Worm (Caenorhabditis elegans) whole organism, early embryonic: ENCODE data around the gene F56D6.18.

ENCODE experiments used
- B0310.2 ChIP-seq: sonication (generic microtip); optimal IDR thresholded peaks from 2 replicates; lab custom pipeline; 2016; ENCODE audit warnings: mild to moderate bottlenecking, missing genetic modification characterization, missing compliant biosample characterization
- F13C5.2 ChIP-seq: sonication (generic microtip); optimal IDR thresholded peaks from 2 replicates; lab custom pipeline; 2017; ENCODE audit warnings: mild to moderate bottlenecking, missing genetic modification characterization, inconsistent platforms, missing compliant biosample characterization
- aly-1 ChIP-seq: sonication (generic microtip); optimal IDR thresholded peaks from 2 replicates; lab custom pipeline; 2016; ENCODE audit warnings: missing genetic modification characterization, missing compliant biosample characterization
- ama-1 ChIP-seq: fragments of 150-350 bp; optimal IDR thresholded peaks from 2 replicates; lab custom pipeline; 2014
- ceh-13 ChIP-seq: fragments of 200-800 bp; sonication (Bioruptor generic); optimal IDR thresholded peaks from 2 replicates; lab custom pipeline; 2018; ENCODE audit warnings: mild to moderate bottlenecking, missing genetic modification characterization, missing compliant biosample characterization
- ceh-36 ChIP-seq: sonication (generic microtip); optimal IDR thresholded peaks from 2 replicates; lab custom pipeline; 2016; ENCODE audit warnings: missing genetic modification characterization, inconsistent platforms, missing compliant biosample characterization
- ets-7 ChIP-seq: sonication (generic microtip); optimal IDR thresholded peaks from 2 replicates; lab custom pipeline; 2016; ENCODE audit warnings: missing genotype, missing genetic modification characterization, missing compliant biosample characterization
- flt-1 ChIP-seq: fragments of 200-800 bp; sonication (Bioruptor generic); IDR thresholded peaks from 2 replicates; pipeline ENCODE4 v1.3.6; 2022; ENCODE audit warnings: missing genetic modification characterization, missing compliant biosample characterization
- hmbx-1 ChIP-seq: sonication (generic microtip); optimal IDR thresholded peaks from 2 replicates; lab custom pipeline; 2016; ENCODE audit warnings: mild to moderate bottlenecking, missing genetic modification characterization, missing compliant biosample characterization
- hmg-4 ChIP-seq: fragments of 200-800 bp; sonication (Bioruptor generic); optimal IDR thresholded peaks from 2 replicates; lab custom pipeline; 2018; ENCODE audit warnings: mild to moderate bottlenecking, missing genetic modification characterization, missing compliant biosample characterization
- hnd-1 ChIP-seq: sonication (generic microtip); optimal IDR thresholded peaks from 2 replicates; lab custom pipeline; 2016; ENCODE audit warnings: missing genetic modification characterization, missing compliant biosample characterization
- pes-1 ChIP-seq: fragments of 200-800 bp; sonication (Bioruptor generic); IDR thresholded peaks from 2 replicates; pipeline ENCODE4 v1.3.6; 2022; ENCODE audit warnings: missing genetic modification reagents, missing genetic modification characterization, missing compliant biosample characterization
- scrt-1 ChIP-seq: fragments of 200-800 bp; sonication (Bioruptor generic); IDR thresholded peaks from 2 replicates; pipeline ENCODE4 v1.3.6; 2022; ENCODE audit warnings: missing genetic modification characterization, missing compliant biosample characterization
- sea-1 ChIP-seq: fragments of 200-800 bp; sonication (Bioruptor generic); conservative IDR thresholded peaks from 2 replicates; pipeline ENCODE4 v1.3.6; 2022; ENCODE audit warnings: missing genetic modification characterization, missing compliant biosample characterization
- tbx-11 ChIP-seq: fragments of 200-800 bp; sonication (Bioruptor generic); IDR thresholded peaks from 2 replicates; pipeline ENCODE4 v1.3.6; 2022; ENCODE audit warnings: missing genetic modification characterization, missing compliant biosample characterization
- tbx-37 ChIP-seq: fragments of 200-800 bp; sonication (Bioruptor generic); conservative IDR thresholded peaks from 2 replicates; pipeline ENCODE4 v1.3.6; 2022; ENCODE audit warnings: missing genetic modification reagents, missing genetic modification characterization, missing compliant biosample characterization
- tra-4 ChIP-seq: sonication (generic microtip); optimal IDR thresholded peaks from 2 replicates; lab custom pipeline; 2017; ENCODE audit warnings: missing genetic modification characterization, missing compliant biosample characterization

F56D6.18 gene

ce11 chrIV:3869875-3870274 is 41.9 kb downstream of the F56D6.18 start:
- TF ChIP-seq hmg-4 (GFP tag; lab: Kevin White, UChicago) (no peak), hnd-1 (tag; lab: Kevin White, UChicago) (no peak), ceh-36 (no peak), ets-7 (tag; lab: Kevin White, UChicago) (no peak), tbx-11 (no peak), B0310.2 (tag; lab: Kevin White, UChicago) (no peak), pes-1 (GFP tag; lab: Robert Waterston, UW) (no peak), aly-1 (tag; lab: Kevin White, UChicago) (no peak), F13C5.2 (tag; lab: Kevin White, UChicago) (no peak), hmbx-1 (tag; lab: Kevin White, UChicago) (no peak), tra-4 (tag; lab: Kevin White, UChicago) (no peak), ama-1 (lab: Kevin White, UChicago) (no peak), sea-1 (GFP tag; lab: Robert Waterston, UW) (no peak), flt-1 (no peak)

ce11 chrIV:3867252-3867651 is 44.5 kb downstream of the F56D6.18 start, which contains the start of gene F37C4.4:
F37C4.4 (plus strand) TSS chrIV:3867309.
- TF ChIP-seq flt-1 (no peak), tbx-11 (no peak), aly-1 (tag; lab: Kevin White, UChicago) (no peak), F13C5.2 (tag; lab: Kevin White, UChicago) (no peak), hmbx-1 (tag; lab: Kevin White, UChicago) (no peak), pes-1 (GFP tag; lab: Robert Waterston, UW) (no peak), ama-1 (lab: Kevin White, UChicago) (no peak), ets-7 (tag; lab: Kevin White, UChicago) (no peak), hnd-1 (tag; lab: Kevin White, UChicago) (no peak), hmg-4 (GFP tag; lab: Kevin White, UChicago) (no peak), tra-4 (tag; lab: Kevin White, UChicago) (no peak), ceh-13 (GFP tag; lab: Kevin White, UChicago) (no peak), tbx-37 (no peak)

ce11 chrIV:3866018-3866417 is 45.7 kb downstream of the F56D6.18 start:
- TF ChIP-seq tra-4 (tag; lab: Kevin White, UChicago) (no peak), sea-1 (GFP tag; lab: Robert Waterston, UW) (no peak), aly-1 (tag; lab: Kevin White, UChicago) (no peak), tbx-11 (no peak), hnd-1 (tag; lab: Kevin White, UChicago) (no peak), flt-1 (no peak), ama-1 (lab: Kevin White, UChicago) (no peak), ets-7 (tag; lab: Kevin White, UChicago) (no peak), pes-1 (GFP tag; lab: Robert Waterston, UW) (no peak), hmg-4 (GFP tag; lab: Kevin White, UChicago) (no peak), B0310.2 (tag; lab: Kevin White, UChicago) (no peak), tbx-37 (no peak), F13C5.2 (tag; lab: Kevin White, UChicago) (no peak), ceh-13 (GFP tag; lab: Kevin White, UChicago) (no peak)

ce11 chrIV:3864944-3865343 is 46.8 kb downstream of the F56D6.18 start, which contains the start of gene aat-8:
aat-8 (minus strand) TSS chrIV:3865044.
- TF ChIP-seq tbx-37 (no peak), ets-7 (tag; lab: Kevin White, UChicago) (no peak), sea-1 (GFP tag; lab: Robert Waterston, UW) (no peak), hmbx-1 (tag; lab: Kevin White, UChicago) (no peak), scrt-1 (GFP tag; lab: Robert Waterston, UW) (no peak), hnd-1 (tag; lab: Kevin White, UChicago) (no peak), flt-1 (no peak), ama-1 (lab: Kevin White, UChicago) (no peak), tra-4 (tag; lab: Kevin White, UChicago) (no peak), pes-1 (GFP tag; lab: Robert Waterston, UW) (no peak), B0310.2 (tag; lab: Kevin White, UChicago) (no peak), hmg-4 (GFP tag; lab: Kevin White, UChicago) (no peak), ceh-13 (GFP tag; lab: Kevin White, UChicago) (no peak)

- TF ChIP-seq aly-1 (tag; lab: Kevin White, UChicago): no peak
- TF ChIP-seq ceh-36: no peak
- no peak for TF ChIP-seq flt-1
- TF ChIP-seq ets-7 (tag; lab: Kevin White, UChicago): no peak
- no peak for TF ChIP-seq tbx-11
- TF ChIP-seq sea-1 (GFP tag; lab: Robert Waterston, UW): no peak
- TF ChIP-seq pes-1 (GFP tag; lab: Robert Waterston, UW): no peak
- TF ChIP-seq hmg-4 (GFP tag; lab: Kevin White, UChicago): no peak
- no peak for TF ChIP-seq scrt-1 (GFP tag; lab: Robert Waterston, UW)
- TF ChIP-seq tbx-37: no peak
- no peak for TF ChIP-seq B0310.2 (tag; lab: Kevin White, UChicago)
- TF ChIP-seq F13C5.2 (tag; lab: Kevin White, UChicago): no peak
- TF ChIP-seq tra-4 (tag; lab: Kevin White, UChicago): no peak
- TF ChIP-seq hmbx-1 (tag; lab: Kevin White, UChicago): no peak
Observed at ce11 chrIV:3862948-3863347, 48.8 kb downstream of the F56D6.18 start.
